Worm (Caenorhabditis elegans) whole organism, late embryonic: ENCODE results near the gene col-14.

ENCODE experiments used
- F13H6.1 ChIP-seq: sonication (generic microtip); optimal IDR thresholded peaks from 2 replicates; lab custom pipeline; 2016; ENCODE audit warnings: missing genetic modification characterization, missing compliant biosample characterization
- ama-1 ChIP-seq: fragments of 150-350 bp; optimal IDR thresholded peaks from 2 replicates; lab custom pipeline; 2014
- ceh-18 ChIP-seq: sonication (generic microtip); optimal IDR thresholded peaks from 2 replicates; lab custom pipeline; 2016; ENCODE audit warnings: missing genetic modification characterization, missing compliant biosample characterization
- ceh-2 ChIP-seq: sonication (generic microtip); optimal IDR thresholded peaks from 2 replicates; lab custom pipeline; 2016; ENCODE audit warnings: missing genotype, missing genetic modification characterization, missing compliant biosample characterization
- ceh-30 ChIP-seq: fragments of 150-350 bp; optimal IDR thresholded peaks from 2 replicates; lab custom pipeline; 2014; ENCODE audit warnings: missing biosample characterization, missing genetic modification characterization
- ceh-31 ChIP-seq: sonication (generic microtip); optimal IDR thresholded peaks from 2 replicates; lab custom pipeline; 2016; ENCODE audit warnings: missing genetic modification characterization, missing compliant biosample characterization
- ceh-34 ChIP-seq: sonication (generic microtip); optimal IDR thresholded peaks from 2 replicates; lab custom pipeline; 2016; ENCODE audit warnings: mild to moderate bottlenecking, missing genetic modification characterization, missing compliant biosample characterization
- ceh-45 ChIP-seq: fragments of 200-800 bp; sonication (Bioruptor generic); IDR thresholded peaks from 2 replicates; pipeline ENCODE4 v1.3.6; 2022; ENCODE audit warnings: missing genetic modification reagents, missing genetic modification characterization, missing compliant biosample characterization
- ceh-48 ChIP-seq: sonication (generic microtip); optimal IDR thresholded peaks from 2 replicates; lab custom pipeline; 2016; ENCODE audit warnings: missing genetic modification characterization, inconsistent platforms, missing compliant biosample characterization
- ceh-6 ChIP-seq: fragments of 200-800 bp; sonication (Bioruptor generic); optimal IDR thresholded peaks from 2 replicates; lab custom pipeline; 2018; ENCODE audit warnings: mild to moderate bottlenecking, missing genetic modification characterization, missing compliant biosample characterization
- ceh-9 ChIP-seq: sonication (generic microtip); optimal IDR thresholded peaks from 2 replicates; lab custom pipeline; 2016; ENCODE audit warnings: mild to moderate bottlenecking, missing genetic modification characterization, inconsistent platforms, missing compliant biosample characterization
- che-1 ChIP-seq: sonication (generic microtip); optimal IDR thresholded peaks from 2 replicates; lab custom pipeline; 2016; ENCODE audit warnings: mild to moderate bottlenecking, missing genetic modification characterization, missing compliant biosample characterization
- dve-1 ChIP-seq: sonication (generic microtip); optimal IDR thresholded peaks from 2 replicates; lab custom pipeline; 2017; ENCODE audit warnings: antibody characterized with exemption, mild to moderate bottlenecking, missing genetic modification characterization, missing compliant biosample characterization
- elt-2 ChIP-seq: sonication (generic microtip); optimal IDR thresholded peaks from 2 replicates; lab custom pipeline; 2016; ENCODE audit warnings: missing genetic modification reagents, missing genetic modification characterization, missing compliant biosample characterization
- ets-4 ChIP-seq: sonication (generic microtip); optimal IDR thresholded peaks from 2 replicates; lab custom pipeline; 2016; ENCODE audit warnings: missing genetic modification characterization, missing compliant biosample characterization
- eyg-1 ChIP-seq: sonication (generic microtip); optimal IDR thresholded peaks from 2 replicates; lab custom pipeline; 2016; ENCODE audit warnings: missing genotype, missing genetic modification characterization, missing compliant biosample characterization
- hlh-13 ChIP-seq: fragments of 200-800 bp; sonication (Bioruptor generic); optimal IDR thresholded peaks from 2 replicates; lab custom pipeline; 2018; ENCODE audit warnings: mild to moderate bottlenecking, missing genetic modification characterization, missing compliant biosample characterization
- hlh-15 ChIP-seq: sonication (generic microtip); optimal IDR thresholded peaks from 2 replicates; lab custom pipeline; 2016; ENCODE audit warnings: missing genetic modification characterization, missing compliant biosample characterization
- hlh-6 ChIP-seq: sonication (generic microtip); optimal IDR thresholded peaks from 2 replicates; lab custom pipeline; 2016; ENCODE audit warnings: missing genotype, missing genetic modification characterization, missing compliant biosample characterization
- hlh-8 ChIP-seq: sonication (generic microtip); optimal IDR thresholded peaks from 2 replicates; lab custom pipeline; 2016; ENCODE audit warnings: missing genotype, missing genetic modification characterization, missing compliant biosample characterization
- lim-6 ChIP-seq: sonication (generic microtip); optimal IDR thresholded peaks from 2 replicates; lab custom pipeline; 2016; ENCODE audit warnings: missing genetic modification characterization, missing compliant biosample characterization
- madf-2 ChIP-seq: sonication (generic microtip); optimal IDR thresholded peaks from 2 replicates; lab custom pipeline; 2017; ENCODE audit warnings: missing genetic modification characterization, missing compliant biosample characterization
- nhr-232 ChIP-seq: sonication (generic microtip); optimal IDR thresholded peaks from 2 replicates; lab custom pipeline; 2016; ENCODE audit warnings: missing genetic modification characterization, missing compliant biosample characterization
- npax-4 ChIP-seq: sonication (generic microtip); optimal IDR thresholded peaks from 2 replicates; lab custom pipeline; 2016; ENCODE audit warnings: missing genetic modification characterization, missing compliant biosample characterization
- pat-9 ChIP-seq: fragments of 200-800 bp; sonication (Bioruptor generic); optimal IDR thresholded peaks from 2 replicates; lab custom pipeline; 2018; ENCODE audit warnings: mild to moderate bottlenecking, missing genetic modification characterization, moderate library complexity, missing compliant biosample characterization
- ref-2 ChIP-seq: sonication (generic microtip); optimal IDR thresholded peaks from 2 replicates; lab custom pipeline; 2016; ENCODE audit warnings: missing genetic modification characterization, missing compliant biosample characterization
- rnt-1 ChIP-seq: sonication (generic microtip); optimal IDR thresholded peaks from 2 replicates; lab custom pipeline; 2016; ENCODE audit warnings: missing genetic modification characterization, missing compliant biosample characterization
- syd-9 ChIP-seq: sonication (generic microtip); optimal IDR thresholded peaks from 2 replicates; lab custom pipeline; 2016; ENCODE audit warnings: mild to moderate bottlenecking, missing genetic modification characterization, moderate library complexity, missing compliant biosample characterization
- tbx-7 ChIP-seq: sonication (generic microtip); optimal IDR thresholded peaks from 2 replicates; lab custom pipeline; 2016; ENCODE audit warnings: missing genotype, missing genetic modification characterization, missing compliant biosample characterization
- unc-42 ChIP-seq: sonication (generic microtip); optimal IDR thresholded peaks from 2 replicates; lab custom pipeline; 2016; ENCODE audit warnings: missing genotype, missing genetic modification characterization, missing compliant biosample characterization
- unc-55 ChIP-seq: sonication (generic microtip); optimal IDR thresholded peaks from 2 replicates; lab custom pipeline; 2017; ENCODE audit warnings: missing biosample characterization, missing genetic modification reagents, missing genetic modification characterization
- unc-86 ChIP-seq: sonication (generic microtip); optimal IDR thresholded peaks from 2 replicates; lab custom pipeline; 2016; ENCODE audit warnings: missing genetic modification characterization, missing compliant biosample characterization
- zip-5 ChIP-seq: sonication (generic microtip); optimal IDR thresholded peaks from 2 replicates; lab custom pipeline; 2016; ENCODE audit warnings: missing genetic modification characterization, missing compliant biosample characterization
- ztf-16 ChIP-seq: sonication (generic microtip); optimal IDR thresholded peaks from 2 replicates; lab custom pipeline; 2017; ENCODE audit warnings: missing genetic modification characterization, missing compliant biosample characterization

col-14 gene

DNA sequence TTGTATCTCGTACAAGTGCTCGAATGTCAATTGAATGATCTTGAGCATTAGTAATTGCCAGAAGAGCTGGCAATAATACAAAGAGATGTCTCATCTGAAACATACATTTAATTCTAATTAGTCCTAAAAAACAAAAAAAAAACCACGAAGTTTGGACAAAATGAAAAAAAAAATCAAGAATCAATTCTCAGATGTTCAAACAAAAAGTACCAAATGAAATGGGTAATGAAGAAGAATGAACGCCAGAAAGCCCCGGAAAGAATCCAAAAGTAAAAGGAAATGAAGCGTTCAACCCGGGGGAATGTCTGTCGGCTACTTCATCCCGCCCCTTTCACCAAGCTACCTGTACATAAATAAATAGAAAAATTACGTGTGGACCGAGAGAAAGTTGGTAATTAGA is 35.3 kb upstream of the col-14 start, which contains the start of gene F33D4.6:
Gene F33D4.6, minus strand, starts transcription at position 101 of the 400 bp plus-strand sequence.
- TF ChIP-seq ceh-30 (tag; lab: Kevin White, UChicago) (no peak), ceh-48 (tag; lab: Kevin White, UChicago) (no peak), ceh-18 (tag; lab: Kevin White, UChicago) (no peak)
- TF ChIP-seq, all 69 proteins: peak for 0

DNA sequence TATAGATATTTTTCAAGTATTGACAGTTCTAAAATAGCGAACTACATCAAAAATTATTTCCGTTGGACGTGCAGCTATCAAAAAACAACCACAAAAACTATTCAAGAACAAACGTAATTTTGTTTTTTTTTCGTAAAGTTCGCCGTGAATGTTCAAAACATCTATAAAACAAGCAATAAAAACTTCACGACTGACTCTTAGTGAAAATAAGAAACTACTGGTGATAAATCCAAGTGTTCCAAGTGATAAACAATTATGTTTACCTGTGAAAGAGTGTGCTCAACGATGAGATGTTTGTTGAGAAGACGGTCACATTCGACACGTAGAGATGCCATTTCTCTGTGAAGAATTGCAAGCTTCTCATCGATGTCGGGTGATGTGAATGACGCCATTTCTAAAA is 30.4 kb upstream of the col-14 start, which contains the start of gene C50F7.6:
Gene C50F7.6, minus strand, starts transcription at position 394 of the 400 bp plus-strand sequence.
- TF ChIP-seq ceh-9 (tag; lab: Kevin White, UChicago) (no peak), ceh-31 (tag; lab: Kevin White, UChicago) (no peak), syd-9 (tag; lab: Kevin White, UChicago) (no peak), che-1 (tag; lab: Kevin White, UChicago) (no peak), tbx-7 (tag; lab: Kevin White, UChicago) (no peak), ceh-34 (tag; lab: Kevin White, UChicago) (no peak), ama-1 (lab: Kevin White, UChicago) (no peak), ets-4 (tag; lab: Kevin White, UChicago) (no peak), ceh-6 (GFP tag; lab: Kevin White, UChicago) (no peak), ztf-16 (tag; lab: Kevin White, UChicago) (no peak), hlh-15 (tag; lab: Kevin White, UChicago) (no peak), madf-2 (tag; lab: Kevin White, UChicago) (no peak), F13H6.1 (tag; lab: Kevin White, UChicago) (no peak), elt-2 (tag; lab: Kevin White, UChicago) (no peak), unc-86 (tag; lab: Kevin White, UChicago) (no peak), ceh-45 (no peak), lim-6 (tag; lab: Kevin White, UChicago) (no peak), ref-2 (tag; lab: Kevin White, UChicago) (no peak), eyg-1 (tag; lab: Kevin White, UChicago) (no peak)
- TF ChIP-seq, all 69 proteins: peak for 0

DNA sequence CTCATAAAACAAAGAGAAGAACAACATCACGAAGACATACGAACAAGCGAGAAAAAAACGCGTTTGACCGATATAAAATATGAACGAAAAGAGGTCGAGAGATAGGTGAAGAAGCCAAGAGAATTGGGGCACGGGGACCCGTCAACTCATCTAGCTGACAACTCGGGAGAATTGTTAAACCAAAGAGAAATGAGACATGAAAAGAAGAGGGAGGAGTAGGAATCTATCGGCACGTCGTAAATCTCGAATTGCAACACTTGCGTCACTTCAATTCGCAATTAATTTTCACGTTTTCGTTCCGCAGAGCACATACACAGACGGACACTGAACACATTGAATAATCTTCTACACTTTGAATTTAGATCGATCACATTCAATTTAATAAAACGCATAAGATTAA is 29.7 kb upstream of the col-14 start:
- TF ChIP-seq dve-1: no peak
- TF ChIP-seq npax-4: no peak
- TF ChIP-seq unc-55 (GFP tag; lab: Kevin White, UChicago): peak; percentile 95
- TF ChIP-seq ceh-2 (tag; lab: Kevin White, UChicago): no peak
- TF ChIP-seq hlh-6: no peak
- peak; percentile 22 for TF ChIP-seq rnt-1 (tag; lab: Kevin White, UChicago)
- peak; percentile 44 for TF ChIP-seq ceh-18 (tag; lab: Kevin White, UChicago)
- TF ChIP-seq, all 69 proteins: peak for 3

DNA sequence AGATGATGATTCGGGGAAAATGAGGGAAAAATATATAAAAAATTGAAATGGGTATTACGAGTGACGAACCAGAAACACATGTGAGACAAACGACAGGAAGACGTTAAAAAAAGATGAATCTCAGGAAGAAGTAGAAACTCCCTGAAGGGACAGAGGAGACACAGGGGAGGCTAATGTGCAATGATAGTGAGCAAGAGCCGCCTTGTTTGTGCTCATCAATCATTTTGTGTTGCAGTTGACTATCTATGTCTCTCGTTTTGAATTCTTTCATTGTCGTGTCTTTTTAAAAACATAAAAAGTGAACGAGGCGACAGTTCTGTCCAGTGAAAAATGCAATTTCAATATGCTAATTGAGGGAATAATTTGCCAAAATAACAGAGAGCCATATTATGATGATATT is 28.3 kb upstream of the col-14 start:
- TF ChIP-seq tbx-7 (tag; lab: Kevin White, UChicago): no peak
- no peak for TF ChIP-seq ceh-45
- TF ChIP-seq zip-5 (tag; lab: Kevin White, UChicago): no peak
- TF ChIP-seq hlh-13 (GFP tag; lab: Kevin White, UChicago): no peak
- TF ChIP-seq che-1 (tag; lab: Kevin White, UChicago): no peak
- no peak for TF ChIP-seq hlh-8 (tag; lab: Kevin White, UChicago)
- no peak for TF ChIP-seq ceh-2 (tag; lab: Kevin White, UChicago)
- no peak for TF ChIP-seq ceh-31 (tag; lab: Kevin White, UChicago)
- no peak for TF ChIP-seq nhr-232 (tag; lab: Kevin White, UChicago)

DNA sequence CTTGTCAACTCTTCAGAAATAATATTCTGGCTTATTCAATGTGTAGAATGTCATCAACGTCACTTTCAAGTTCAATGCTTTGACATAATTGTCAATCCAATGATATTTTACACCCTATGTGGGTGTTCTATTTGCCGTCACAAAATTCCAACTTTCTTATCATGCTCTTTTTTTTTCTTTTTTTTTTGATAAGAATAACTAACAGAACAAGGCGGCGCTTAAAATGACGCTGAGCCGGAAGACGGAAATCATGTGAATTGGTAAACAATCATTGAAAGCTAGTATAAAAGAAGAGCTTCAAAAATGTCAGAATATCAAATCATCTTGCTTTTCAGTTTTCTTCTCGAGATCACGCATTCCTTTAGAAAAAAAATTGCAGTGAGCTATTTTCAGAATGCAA is 26.9 kb upstream of the col-14 start, which contains the start of gene C50F7.5:
Gene C50F7.5, plus strand, starts transcription at position 395 of the 400 bp plus-strand sequence.
- no peak for TF ChIP-seq ceh-48 (tag; lab: Kevin White, UChicago)
- TF ChIP-seq pat-9 (tag; lab: Kevin White, UChicago): no peak
- TF ChIP-seq lim-6 (tag; lab: Kevin White, UChicago): no peak
- no peak for TF ChIP-seq ets-4 (tag; lab: Kevin White, UChicago)
- no peak for TF ChIP-seq unc-42 (tag; lab: Kevin White, UChicago)
